Fruit fly (Drosophila melanogaster): Measurements from ENCODE around the gene CG4116.

The CG4116 gene

dm6 chrX:3085839-3086238 lies 18.5 kb upstream of the CG4116 start (continued):
- TF ChIP-seq maf-S (GFP tag; optimal IDR thresholded peaks at IDR 0.05), result peak; percentile 58
- TF ChIP-seq chif (GFP tag; optimal IDR thresholded peaks at IDR 0.05), result peak; percentile 68 to 70
- no peak for TF ChIP-seq TFAM (GFP tag; optimal IDR thresholded peaks at IDR 0.05)
- TF ChIP-seq CG34224 (GFP tag; IDR thresholded peaks at IDR 0.05; ENCODE audit: partially characterized antibody), result no peak
- TF ChIP-seq Rfx (GFP tag; IDR thresholded peaks at IDR 0.05), result peak; percentile 61
- peak; percentile 63; the same call in 1 of the 3 replicates for TF ChIP-seq so (GFP tag; IDR thresholded peaks at IDR 0.05)
- TF ChIP-seq Sox100B (GFP tag; optimal IDR thresholded peaks at IDR 0.05), result peak; percentile 16
- peak; percentile 66 for TF ChIP-seq lmd (GFP tag; IDR thresholded peaks at IDR 0.05)
- peak; percentile 57; the same call in 1 of the 2 replicates for TF ChIP-seq CG32532 (GFP tag; IDR thresholded peaks at IDR 0.05)
- TF ChIP-seq bcd (GFP tag; optimal IDR thresholded peaks at IDR 0.05), result peak; percentile 45
- peak; percentile 35 for TF ChIP-seq CG12391 (tag; optimal IDR thresholded peaks at IDR 0.05)
- TF ChIP-seq toy (GFP tag; IDR thresholded peaks at IDR 0.05), result no peak
- no peak for TF ChIP-seq CG8359 (GFP tag; optimal IDR thresholded peaks at IDR 0.05; ENCODE audit: borderline replicate concordance)
- TF ChIP-seq CG4730 (GFP tag; IDR thresholded peaks at IDR 0.05), result peak; percentile 66
- TF ChIP-seq CG9876 (GFP tag; optimal IDR thresholded peaks at IDR 0.05), result peak; percentile 36
- peak; percentile 75 for TF ChIP-seq CG8944 (GFP tag; optimal IDR thresholded peaks at IDR 0.05)
- no peak for TF ChIP-seq HmgZ (tag; optimal IDR thresholded peaks at IDR 0.05)
- no peak for TF ChIP-seq CG34376 (GFP tag; optimal IDR thresholded peaks at IDR 0.05)
- TF ChIP-seq gro (GFP tag; optimal IDR thresholded peaks at IDR 0.05), result no peak
- TF ChIP-seq D (optimal IDR thresholded peaks at IDR 0.05), result no peak
- TF ChIP-seq D (GFP tag; optimal IDR thresholded peaks at IDR 0.05), result peak; percentile 42
- TF ChIP-seq eyg (GFP tag; optimal IDR thresholded peaks at IDR 0.05), result peak; percentile 18
- TF ChIP-seq CG8765 (GFP tag; IDR thresholded peaks at IDR 0.05), result peak; percentile 47; the same call in 1 of the 2 replicates
- no peak for TF ChIP-seq amos (GFP tag; IDR thresholded peaks at IDR 0.05; ENCODE audit: partially characterized antibody)
- no peak for TF ChIP-seq Deaf1 (tag; optimal IDR thresholded peaks at IDR 0.05)
- TF ChIP-seq otp (GFP tag; IDR thresholded peaks at IDR 0.05), result peak; percentile 78
- peak; percentile 10 for TF ChIP-seq Lhr (GFP tag; optimal IDR thresholded peaks at IDR 0.05)
- no peak for TF ChIP-seq CG18476 (GFP tag; optimal IDR thresholded peaks at IDR 0.05)
- TF ChIP-seq Stat92E (GFP tag; optimal IDR thresholded peaks at IDR 0.05), result no peak
- TF ChIP-seq Hr78 (GFP tag; optimal IDR thresholded peaks at IDR 0.05), result no peak
- peak; percentile 40; the same call in 1 of the 2 replicates for TF ChIP-seq ssp (GFP tag; IDR thresholded peaks at IDR 0.05)
- no peak for TF ChIP-seq MTF-1 (GFP tag; optimal IDR thresholded peaks at IDR 0.05; ENCODE audit: borderline replicate concordance)
- TF ChIP-seq schlank (tag; optimal IDR thresholded peaks at IDR 0.05), result no peak
- TF ChIP-seq nerfin-2 (GFP tag; IDR thresholded peaks at IDR 0.05; ENCODE audit: partially characterized antibody), result no peak
- no peak for TF ChIP-seq prd (optimal IDR thresholded peaks at IDR 0.05)
- TF ChIP-seq prd (GFP tag; IDR thresholded peaks at IDR 0.05), result peak; percentile 84
- TF ChIP-seq CG31224 (GFP tag; IDR thresholded peaks at IDR 0.05), result no peak
- TF ChIP-seq nmo (GFP tag; optimal IDR thresholded peaks at IDR 0.05), result peak; percentile 64
- TF ChIP-seq abd-A (tag; optimal IDR thresholded peaks at IDR 0.05), result no peak
- no peak for TF ChIP-seq CG6654 (GFP tag; optimal IDR thresholded peaks at IDR 0.05)
- TF ChIP-seq CG6791 (GFP tag; IDR thresholded peaks at IDR 0.05; ENCODE audit: partially characterized antibody), result no peak
- no peak for TF ChIP-seq inv (GFP tag; IDR thresholded peaks at IDR 0.05; ENCODE audit: partially characterized antibody)
- no peak for TF ChIP-seq CG3847 (GFP tag; IDR thresholded peaks at IDR 0.05)
- TF ChIP-seq CG5953 (GFP tag; IDR thresholded peaks at IDR 0.05), result peak; percentile 56; the same call in 1 of the 2 replicates
- TF ChIP-seq Usf (GFP tag; optimal IDR thresholded peaks at IDR 0.05), result peak; percentile 18
- TF ChIP-seq NK7.1 (GFP tag; optimal IDR thresholded peaks at IDR 0.05), result peak; percentile 56
- no peak for TF ChIP-seq CG10565 (GFP tag; optimal IDR thresholded peaks at IDR 0.05)
- peak; percentile 37 to 39 for TF ChIP-seq Hr51 (GFP tag; optimal IDR thresholded peaks at IDR 0.05)
- no peak for TF ChIP-seq HHEX (GFP tag; optimal IDR thresholded peaks at IDR 0.05)
- TF ChIP-seq CG8290 (GFP tag; optimal IDR thresholded peaks at IDR 0.05), result peak; percentile 49
- no peak for TF ChIP-seq CG8290 (tag; optimal IDR thresholded peaks at IDR 0.05)
